Fruit fly (Drosophila melanogaster): Measurements from ENCODE around the gene msd5.

The msd5 gene

DNA sequence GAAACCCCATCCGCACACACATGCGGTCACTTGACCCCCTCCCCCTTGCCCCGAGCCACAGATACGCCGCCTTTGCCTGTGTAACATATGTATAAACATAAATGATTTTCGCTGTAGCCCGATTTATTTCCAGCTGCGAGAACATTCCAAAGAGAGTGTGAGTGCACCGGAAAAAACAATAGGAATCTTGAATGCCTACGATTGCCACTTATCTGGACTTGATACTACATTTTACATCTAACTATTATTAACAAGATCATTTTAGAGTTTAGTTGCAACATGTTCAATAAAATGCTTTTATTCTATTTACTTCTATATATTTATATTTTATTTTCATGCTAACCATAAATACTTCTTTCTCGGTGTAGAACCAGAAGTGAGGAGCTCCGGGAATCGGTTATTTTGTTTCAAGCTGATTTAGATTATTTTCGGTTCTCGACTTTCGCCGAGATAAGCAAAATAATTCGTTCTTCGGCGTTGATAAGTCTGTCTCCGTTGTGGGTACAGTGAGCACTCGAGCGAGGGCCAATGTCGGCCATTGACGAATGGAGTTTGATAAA lies 32.8 kb downstream of the msd5 start (continued):
- TF ChIP-seq CG17385 (GFP tag; optimal IDR thresholded peaks at IDR 0.05) (peak; percentile 79), CG10979 (tag; optimal IDR thresholded peaks at IDR 0.05) (peak; percentile 93), tll (GFP tag; optimal IDR thresholded peaks at IDR 0.05) (no peak), CG18262 (tag; optimal IDR thresholded peaks at IDR 0.05) (peak; percentile 94), ewg (GFP tag; optimal IDR thresholded peaks at IDR 0.05) (peak; percentile 65), CG4328 (GFP tag; optimal IDR thresholded peaks at IDR 0.05) (peak; percentile 84), sd (tag; optimal IDR thresholded peaks at IDR 0.05) (peak; percentile 93), gro (GFP tag; optimal IDR thresholded peaks at IDR 0.05) (no peak), HLHmδ (GFP tag; optimal IDR thresholded peaks at IDR 0.05) (no peak), B-H1 (GFP tag; IDR thresholded peaks at IDR 0.05) (peak; percentile 62; the same call in 1 of the 3 replicates), salm (tag; optimal IDR thresholded peaks at IDR 0.05) (peak; percentile 72), CG2875 (GFP tag; optimal IDR thresholded peaks at IDR 0.05) (peak; percentile 81), Hr51 (GFP tag; optimal IDR thresholded peaks at IDR 0.05) (peak; percentile 27 to 82), CG13287 (GFP tag; IDR thresholded peaks at IDR 0.05; ENCODE audit: partially characterized antibody) (no peak), CG10147 (GFP tag; optimal IDR thresholded peaks at IDR 0.05) (peak; percentile 75), tna (GFP tag; IDR thresholded peaks at IDR 0.05; ENCODE audit: partially characterized antibody) (no peak; the same call in 1 of the 2 replicates), dimm (GFP tag; IDR thresholded peaks at IDR 0.05) (no peak), tup (GFP tag; optimal IDR thresholded peaks at IDR 0.05) (peak; percentile 26), HmgD (GFP tag; optimal IDR thresholded peaks at IDR 0.05) (no peak), CG8359 (GFP tag; optimal IDR thresholded peaks at IDR 0.05; ENCODE audit: borderline replicate concordance) (peak; percentile 62), CG14441 (GFP tag; IDR thresholded peaks at IDR 0.05) (peak; percentile 71), CG30431 (GFP tag; optimal IDR thresholded peaks at IDR 0.05) (peak; percentile 60), CG11695 (GFP tag; IDR thresholded peaks at IDR 0.05) (peak; percentile 83), Dp (GFP tag; optimal IDR thresholded peaks at IDR 0.05) (no peak), Taf1 (GFP tag; IDR thresholded peaks at IDR 0.05) (peak; percentile 39; the same call in 1 of the 2 replicates), CG18476 (GFP tag; optimal IDR thresholded peaks at IDR 0.05) (peak; percentile 69), CG12942 (GFP tag; optimal IDR thresholded peaks at IDR 0.05) (peak; percentile 76), CG18764 (GFP tag; optimal IDR thresholded peaks at IDR 0.05) (peak; percentile 65), sob (GFP tag; IDR thresholded peaks at IDR 0.05) (peak; percentile 76), CG5245 (GFP tag; optimal IDR thresholded peaks at IDR 0.05) (peak; percentile 77), Six4 (GFP tag; optimal IDR thresholded peaks at IDR 0.05) (peak; percentile 80), Kr (GFP tag; optimal IDR thresholded peaks at IDR 0.05) (no peak), Ssrp (tag; optimal IDR thresholded peaks at IDR 0.05) (peak; percentile 82), insv (GFP tag; optimal IDR thresholded peaks at IDR 0.05) (peak in 1 of 2 experiments; percentile 30), org-1 (GFP tag; optimal IDR thresholded peaks at IDR 0.05) (peak; percentile 75), sr (GFP tag; IDR thresholded peaks at IDR 0.05) (no peak), unc-4 (GFP tag; IDR thresholded peaks at IDR 0.05; ENCODE audit: partially characterized antibody) (no peak), odd (GFP tag; optimal IDR thresholded peaks at IDR 0.05) (peak; percentile 80), unpg (GFP tag; optimal IDR thresholded peaks at IDR 0.05) (peak; percentile 88), CG1647 (GFP tag; optimal IDR thresholded peaks at IDR 0.05) (no peak), da (GFP tag; optimal IDR thresholded peaks at IDR 0.05) (no peak), Xrp1 (GFP tag; IDR thresholded peaks at IDR 0.05) (peak; percentile 93), btn (GFP tag; optimal IDR thresholded peaks at IDR 0.05) (no peak), Dip2 (GFP tag; IDR thresholded peaks at IDR 0.05) (no peak), CG17328 (GFP tag; IDR thresholded peaks at IDR 0.05) (peak; percentile 80), sens-2 (GFP tag; IDR thresholded peaks at IDR 0.05) (no peak; the same call in none of the 2 replicates), CG18619 (GFP tag; optimal IDR thresholded peaks at IDR 0.05) (peak; percentile 72), Sox102F (GFP tag; optimal IDR thresholded peaks at IDR 0.05) (no peak), dpn (GFP tag; optimal IDR thresholded peaks at IDR 0.05) (peak; percentile 12 to 81)

Measured in whole organism, embryonic.